Worm (Caenorhabditis elegans): ENCODE measurements around the gene tim-1.
A peak's percentile ranks its signal among the peaks of the same experiment; 100 is the strongest.

Gene tim-1

ce11 chrIII:12250114-12250792 lies at the start of gene tim-1, which contains the start of gene Y75B8A.23:
tim-1 (minus strand) TSS chrIII:12250164.
Y75B8A.23 (plus strand) TSS chrIII:12250660.
- TF ChIP-seq lin-1 (GFP tag; IDR thresholded peaks at IDR 0.05) (peak; percentile 75), sdz-12 (GFP tag; optimal IDR thresholded peaks at IDR 0.05) (peak; percentile 79), nhr-76 (tag; optimal IDR thresholded peaks at IDR 0.05) (no peak), unc-62 (GFP tag; optimal IDR thresholded peaks at IDR 0.05 in 1 of 2) (peak in 1 of 2 experiments; percentile 97), unc-62 (tag; optimal IDR thresholded peaks at IDR 0.05) (no peak), mdt-29 (GFP tag; IDR thresholded peaks at IDR 0.05) (peak; percentile 92), ceh-20 (GFP tag; IDR thresholded peaks at IDR 0.05) (peak; percentile 69; the same call in 1 of the 2 replicates), nhr-25 (tag; optimal IDR thresholded peaks at IDR 0.05; ENCODE audit: borderline replicate concordance, insufficient read depth) (peak; percentile 68), zfp-3 (GFP tag; conservative IDR thresholded peaks at IDR 0.05) (peak; percentile 91), aly-2 (tag; optimal IDR thresholded peaks at IDR 0.05) (no peak), dmd-8 (GFP tag; IDR thresholded peaks at IDR 0.05) (peak; percentile 39; the same call in 1 of the 2 replicates), daf-19 (GFP tag; conservative IDR thresholded peaks at IDR 0.05) (no peak), lin-38 (GFP tag; IDR thresholded peaks at IDR 0.05) (peak; percentile 93), vab-7 (GFP tag; IDR thresholded peaks at IDR 0.05) (peak; percentile 80), hif-1 (tag; optimal IDR thresholded peaks at IDR 0.05) (peak; percentile 24 to 73), ztf-11 (tag; optimal IDR thresholded peaks at IDR 0.05) (no peak), pha-4 (GFP tag; IDR thresholded peaks at IDR 0.05) (peak; percentile 81; the same call in 1 of the 2 replicates), pha-4 (tag; optimal IDR thresholded peaks at IDR 0.05) (no peak), ama-1 (optimal IDR thresholded peaks at IDR 0.05) (peak; percentile 100), mdl-1 (tag; optimal IDR thresholded peaks at IDR 0.05) (peak; percentile 49 to 73), Y105C5A.15 (GFP tag; IDR thresholded peaks at IDR 0.05) (peak; percentile 85), spr-3 (GFP tag; optimal IDR thresholded peaks at IDR 0.05) (peak; percentile 90), ces-1 (GFP tag; optimal IDR thresholded peaks at IDR 0.05) (no peak), lim-7 (GFP tag; IDR thresholded peaks at IDR 0.05) (peak; percentile 67; the same call in 1 of the 2 replicates), dmd-6 (GFP tag; IDR thresholded peaks at IDR 0.05) (peak; percentile 87), unc-39 (tag; optimal IDR thresholded peaks at IDR 0.05) (no peak), ceh-62 (tag; optimal IDR thresholded peaks at IDR 0.05) (no peak), lir-3 (tag; optimal IDR thresholded peaks at IDR 0.05) (peak; percentile 37), nhr-102 (tag; optimal IDR thresholded peaks at IDR 0.05) (peak; percentile 91), nhr-28 (tag; optimal IDR thresholded peaks at IDR 0.05) (peak; percentile 92), ZK546.5 (tag; optimal IDR thresholded peaks at IDR 0.05) (peak; percentile 19 to 36), duxl-1 (tag; optimal IDR thresholded peaks at IDR 0.05; ENCODE audit: poor library complexity) (peak; percentile 86), ztf-7 (tag; optimal IDR thresholded peaks at IDR 0.05) (peak; percentile 87), ceh-32 (tag; optimal IDR thresholded peaks at IDR 0.05; ENCODE audit: poor library complexity) (peak; percentile 51), R02D3.7 (tag; optimal IDR thresholded peaks at IDR 0.05) (peak; percentile 33), nhr-6 (tag; optimal IDR thresholded peaks at IDR 0.05) (peak; percentile 91), nhr-111 (GFP tag; optimal IDR thresholded peaks at IDR 0.05) (no peak), daf-16 (GFP tag; optimal IDR thresholded peaks at IDR 0.05) (peak; percentile 56 to 87), daf-16 (tag; optimal IDR thresholded peaks at IDR 0.05) (peak; percentile 88), ceh-44 (GFP tag; IDR thresholded peaks at IDR 0.05) (peak; percentile 75), saeg-2 (GFP tag; IDR thresholded peaks at IDR 0.05) (no peak), hmg-1.1 (GFP tag; IDR thresholded peaks at IDR 0.05) (peak; percentile 91), madf-5 (GFP tag; IDR thresholded peaks at IDR 0.05) (no peak), pqm-1 (tag; optimal IDR thresholded peaks at IDR 0.05) (peak; percentile 37), spr-1 (tag; optimal IDR thresholded peaks at IDR 0.05) (peak; percentile 86), zip-2 (tag; optimal IDR thresholded peaks at IDR 0.05) (peak; percentile 60), hlh-30 (tag; optimal IDR thresholded peaks at IDR 0.05; ENCODE audit: insufficient read depth) (peak; percentile 92), unc-130 (GFP tag; optimal IDR thresholded peaks at IDR 0.05) (peak; percentile 88), ZK337.2 (GFP tag; IDR thresholded peaks at IDR 0.05) (peak; percentile 42; the same call in 1 of the 2 replicates), nhr-77 (tag; optimal IDR thresholded peaks at IDR 0.05) (peak; percentile 92)

Data from whole organism, L4 larva.